Worm (Caenorhabditis elegans) whole organism, L4 larva: ENCODE measurements around the gene T14E8.2.

Source experiments
- mdt-29 ChIP-seq: fragments of 200-800 bp; sonication (Bioruptor generic); IDR thresholded peaks from 2 replicates; pipeline ENCODE4 v1.3.6; 2022; ENCODE audit warnings: missing genetic modification reagents, missing genetic modification characterization, missing compliant biosample characterization
- pha-4 ChIP-seq, 2 experiments: fragments of 150-350 bp in 1 of 2; fragments of 200-800 bp in 1 of 2; sonication (Bioruptor generic) in 1 of 2; IDR thresholded peaks in 1 of 2; optimal IDR thresholded peaks in 1 of 2; 2 replicates each; pipeline versions ENCODE4 v1.3.6 to Lab custom; 2014 to 2022; ENCODE audit warnings: missing genetic modification characterization in 2 of 2, missing genetic modification reagents in 2 of 2, missing biosample characterization in 1 of 2, missing compliant biosample characterization in 1 of 2

ce11 chrX:6588495-6588894, 45.7 kb downstream of the T14E8.2 start, which contains the start of gene fbxl-4:
- TF ChIP-seq mdt-29 (no peak), pha-4 (GFP tag; IDR thresholded peaks at IDR 0.05; lab: Robert Waterston, UW) (no peak), pha-4 (tag; optimal IDR thresholded peaks at IDR 0.05; lab: Kevin White, UChicago) (no peak)
